Fruit fly (Drosophila melanogaster): ENCODE measurements around the gene TfIIFalpha.

- no peak for TF ChIP-seq psq (optimal IDR thresholded peaks at IDR 0.05)
- no peak for TF ChIP-seq Sin3A (optimal IDR thresholded peaks at IDR 0.05)
- no peak for TF ChIP-seq insv (optimal IDR thresholded peaks at IDR 0.05)
- no peak for TF ChIP-seq h (optimal IDR thresholded peaks at IDR 0.05)
- no peak for TF ChIP-seq ttk (optimal IDR thresholded peaks at IDR 0.05)
- TF ChIP-seq Myc (optimal IDR thresholded peaks at IDR 0.05): no peak
Measured at dm6 chr3R:6428935-6429334, 48.7 kb downstream of the TfIIFalpha start.
